Worm (Caenorhabditis elegans) whole organism, young adult: ENCODE data around the gene his-69.

Experiments
- F49E8.2 ChIP-seq: sonication (generic microtip); optimal IDR thresholded peaks from 3 replicates; lab custom pipeline; 2017; ENCODE audit warnings: missing genetic modification characterization, mild to moderate bottlenecking, missing compliant biosample characterization, antibody characterized with exemption, moderate library complexity; ENCODE audit not compliant: insufficient read depth
- T07F8.4 ChIP-seq: sonication (generic microtip); optimal IDR thresholded peaks from 2 replicates; lab custom pipeline; 2016; ENCODE audit warnings: mild to moderate bottlenecking, missing genetic modification characterization, moderate library complexity, missing compliant biosample characterization
- ama-1 ChIP-seq, 3 experiments: fragments of 150-350 bp in 1 of 3; sonication (generic microtip) in 2 of 3; optimal IDR thresholded peaks; 2 replicates each; lab custom pipeline; 2014 to 2018; ENCODE audit warnings: missing biosample characterization in 2 of 3, missing genetic modification characterization in 2 of 3, missing genetic modification reagents in 2 of 3
- ceh-100 ChIP-seq: fragments of 200-800 bp; sonication (Bioruptor generic); IDR thresholded peaks from 2 replicates; pipeline ENCODE4 v1.3.6; 2022; ENCODE audit warnings: missing genetic modification reagents, missing genetic modification characterization, missing compliant biosample characterization
- hsf-1 ChIP-seq: fragments of 200-800 bp; sonication (Bioruptor generic); IDR thresholded peaks from 2 replicates; pipeline ENCODE4 v1.3.6; 2022; ENCODE audit warnings: missing genetic modification reagents, missing genetic modification characterization, missing compliant biosample characterization
- somi-1 ChIP-seq: fragments of 200-800 bp; sonication (Bioruptor generic); optimal IDR thresholded peaks from 2 replicates; lab custom pipeline; 2018; ENCODE audit warnings: mild to moderate bottlenecking, missing genetic modification characterization, missing compliant biosample characterization
- unc-130 ChIP-seq: sonication (generic microtip); optimal IDR thresholded peaks from 2 replicates; lab custom pipeline; 2016; ENCODE audit warnings: missing genetic modification reagents, missing genetic modification characterization, missing compliant biosample characterization

DNA sequence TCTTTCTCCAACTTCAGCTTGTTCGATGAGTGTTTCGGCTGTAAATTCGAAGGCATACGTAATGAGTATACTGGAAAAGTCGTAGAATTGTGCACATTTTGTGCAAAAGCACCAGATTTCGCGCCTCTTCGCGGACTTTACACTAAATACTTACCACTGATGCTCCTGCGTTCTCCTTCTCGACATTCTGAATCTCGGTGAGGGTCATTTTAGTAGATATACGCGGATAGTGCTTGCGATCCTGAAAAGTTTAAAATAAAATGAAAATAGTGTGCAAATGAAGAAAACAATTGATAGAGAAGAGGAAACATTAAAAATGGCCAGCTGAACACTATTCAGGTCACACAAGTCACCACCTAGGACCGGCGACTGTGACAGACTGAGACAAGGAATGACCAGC is 36.1 kb upstream of the his-69 start, which contains the start of gene rnr-2:
- TF ChIP-seq hsf-1 (no peak), unc-130 (GFP tag; lab: Kevin White, UChicago) (no peak), somi-1 (GFP tag; lab: Kevin White, UChicago) (no peak), ama-1 (optimal IDR thresholded peaks at IDR 0.05; lab: Kevin White, UChicago) (no peak), ama-1 (GFP tag; optimal IDR thresholded peaks at IDR 0.05; lab: Kevin White, UChicago) (no peak), T07F8.4 (tag; lab: Kevin White, UChicago) (no peak), ceh-100 (GFP tag; lab: Robert Waterston, UW) (no peak), F49E8.2 (tag; lab: Kevin White, UChicago) (no peak)
